Worm (Caenorhabditis elegans): ENCODE results near the gene T26A5.2.

The T26A5.2 gene

DNA sequence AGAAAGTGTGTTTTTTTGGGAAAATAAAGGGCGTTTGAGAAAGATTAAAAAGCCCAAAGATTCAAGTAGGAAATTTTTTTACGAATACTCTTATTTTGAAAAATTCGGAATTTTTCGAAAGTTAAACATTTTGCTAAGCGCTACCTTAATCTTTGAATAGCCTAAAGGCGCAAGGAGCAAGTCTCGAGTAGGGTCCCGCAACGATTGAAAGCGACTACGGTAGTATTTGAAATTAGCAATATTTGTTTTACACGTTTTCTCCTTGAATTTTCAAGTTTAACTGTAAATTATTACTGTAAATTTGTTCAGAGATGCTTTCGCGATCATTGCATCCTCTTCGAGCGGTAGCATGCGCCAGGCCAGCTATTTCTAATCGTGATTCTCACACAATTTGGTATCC lies 2.2 kb upstream of the T26A5.2 start, which contains the start of gene nduf-2.2:
Gene nduf-2.2 (plus strand): TSS at position 310 of the 400 bp plus-strand sequence.
- TF ChIP-seq dao-5 (tag; optimal IDR thresholded peaks at IDR 0.05), result no peak
- TF ChIP-seq W03F9.2 (tag; optimal IDR thresholded peaks at IDR 0.05), result no peak
- no peak for TF ChIP-seq him-1 (tag; optimal IDR thresholded peaks at IDR 0.05)

DNA sequence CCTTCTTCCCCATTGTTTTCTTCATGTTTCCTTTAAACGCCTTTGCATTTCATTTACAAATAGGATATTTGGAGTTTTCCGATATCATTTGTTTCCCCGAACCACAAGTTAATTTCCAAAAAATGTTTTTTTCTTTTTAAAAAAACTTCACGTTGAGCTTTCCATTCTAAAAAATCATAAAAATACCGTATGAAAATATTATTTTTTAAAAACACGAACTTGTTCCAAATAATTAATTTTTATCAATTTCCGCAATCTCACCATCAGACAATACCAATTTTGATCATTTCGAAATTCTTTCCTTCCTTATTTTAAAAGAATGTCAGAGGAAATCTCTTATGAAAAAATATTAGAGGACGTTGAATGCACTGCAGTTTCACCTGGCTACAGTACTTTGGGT lies 4.3 kb downstream of the T26A5.2 start, which contains the start of gene wht-6:
Gene wht-6 (plus strand): TSS at position 301 of the 400 bp plus-strand sequence.
- TF ChIP-seq dao-5 (tag; optimal IDR thresholded peaks at IDR 0.05) (no peak), him-1 (tag; optimal IDR thresholded peaks at IDR 0.05) (no peak), W03F9.2 (tag; optimal IDR thresholded peaks at IDR 0.05) (no peak)

DNA sequence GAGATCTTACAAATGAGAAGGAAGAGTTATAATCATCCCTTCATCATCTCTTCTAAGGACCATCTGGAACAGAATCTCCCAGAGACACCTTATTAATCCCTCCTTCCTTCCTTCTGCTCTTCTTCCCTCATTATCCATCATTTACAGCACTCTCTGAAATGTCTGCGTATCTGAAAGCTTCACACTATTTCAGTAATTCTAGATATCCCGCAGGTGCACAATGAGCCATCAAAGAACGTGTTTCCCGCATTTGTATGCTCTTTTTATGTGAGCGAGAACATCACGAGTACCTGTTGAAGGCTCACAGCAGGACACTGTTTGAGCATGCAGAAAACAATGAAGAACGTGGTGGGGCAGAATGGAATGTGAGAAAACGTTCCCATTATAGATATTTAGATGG lies 9.3 kb downstream of the T26A5.2 start:
- TF ChIP-seq dao-5 (tag; optimal IDR thresholded peaks at IDR 0.05), result no peak
- TF ChIP-seq W03F9.2 (tag; optimal IDR thresholded peaks at IDR 0.05), result no peak
- no peak for TF ChIP-seq him-1 (tag; optimal IDR thresholded peaks at IDR 0.05)

DNA sequence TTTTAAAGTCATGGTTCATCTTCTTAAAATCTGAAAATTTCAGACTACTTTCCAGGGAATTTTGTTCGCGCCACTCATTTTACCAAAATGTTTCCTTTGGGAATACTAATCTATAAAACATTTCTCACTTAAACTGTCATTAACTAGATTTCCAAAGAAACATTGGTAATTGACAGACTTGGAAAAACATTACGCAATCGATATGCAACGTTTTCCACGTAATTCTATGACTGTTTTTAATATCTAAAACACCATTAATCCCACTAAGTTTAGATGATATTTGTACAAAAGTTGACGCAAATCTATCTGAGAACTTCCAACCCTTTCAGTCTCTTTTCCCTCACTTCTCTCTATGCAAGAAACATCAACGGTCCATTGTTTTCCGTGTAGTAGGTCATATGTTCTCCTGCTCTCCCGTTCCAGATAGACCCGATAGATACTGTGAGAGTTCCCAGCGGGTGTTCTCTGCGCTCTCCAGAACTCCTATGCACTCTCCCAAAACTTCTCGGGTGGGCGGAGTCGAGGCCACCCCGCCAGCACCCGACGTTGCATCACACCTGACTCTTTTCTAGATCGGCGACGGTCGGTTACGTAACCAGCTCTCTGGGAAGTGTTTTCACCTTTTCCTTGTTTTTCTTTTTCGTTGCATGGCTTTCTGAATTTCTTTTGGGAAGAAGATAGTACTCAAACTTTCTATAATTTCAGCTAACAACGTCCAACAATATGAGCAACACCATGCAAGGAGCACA lies 11.3 kb downstream of the T26A5.2 start, which contains the start of gene zip-8:
Gene zip-8 (plus strand): TSS at position 700 of the 749 bp plus-strand sequence.
- no peak for TF ChIP-seq dao-5 (tag; optimal IDR thresholded peaks at IDR 0.05)
- no peak for TF ChIP-seq him-1 (tag; optimal IDR thresholded peaks at IDR 0.05)
- no peak for TF ChIP-seq W03F9.2 (tag; optimal IDR thresholded peaks at IDR 0.05)

ce11 chrIII:6479439-6479838 lies 12.3 kb downstream of the T26A5.2 start:
- no peak for TF ChIP-seq him-1 (tag; optimal IDR thresholded peaks at IDR 0.05)
- TF ChIP-seq dao-5 (tag; optimal IDR thresholded peaks at IDR 0.05), result no peak
- no peak for TF ChIP-seq W03F9.2 (tag; optimal IDR thresholded peaks at IDR 0.05)

DNA sequence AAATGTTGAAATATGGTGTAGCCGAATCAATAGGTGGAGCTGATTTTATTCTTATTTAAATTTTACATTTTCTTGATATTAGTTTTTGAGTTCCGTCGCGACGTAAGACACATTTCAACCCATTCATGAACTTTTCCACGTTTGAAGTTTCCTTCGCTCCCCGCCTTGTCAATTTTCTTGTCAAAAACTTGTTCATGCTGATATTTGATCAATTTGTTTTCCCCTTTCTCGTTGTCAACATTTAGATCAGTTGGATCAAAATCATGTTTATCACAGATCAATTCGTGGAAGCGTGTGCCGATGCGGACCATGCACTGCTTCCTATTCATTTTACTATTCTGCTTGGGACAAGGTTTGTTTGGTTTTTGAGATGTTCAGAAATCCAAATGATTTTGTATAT lies 15.8 kb downstream of the T26A5.2 start, which contains the start of gene chtb-2:
Gene chtb-2 (plus strand): TSS at position 301 of the 400 bp plus-strand sequence.
- TF ChIP-seq W03F9.2 (tag; optimal IDR thresholded peaks at IDR 0.05) (no peak), him-1 (tag; optimal IDR thresholded peaks at IDR 0.05) (no peak), dao-5 (tag; optimal IDR thresholded peaks at IDR 0.05) (no peak)

DNA sequence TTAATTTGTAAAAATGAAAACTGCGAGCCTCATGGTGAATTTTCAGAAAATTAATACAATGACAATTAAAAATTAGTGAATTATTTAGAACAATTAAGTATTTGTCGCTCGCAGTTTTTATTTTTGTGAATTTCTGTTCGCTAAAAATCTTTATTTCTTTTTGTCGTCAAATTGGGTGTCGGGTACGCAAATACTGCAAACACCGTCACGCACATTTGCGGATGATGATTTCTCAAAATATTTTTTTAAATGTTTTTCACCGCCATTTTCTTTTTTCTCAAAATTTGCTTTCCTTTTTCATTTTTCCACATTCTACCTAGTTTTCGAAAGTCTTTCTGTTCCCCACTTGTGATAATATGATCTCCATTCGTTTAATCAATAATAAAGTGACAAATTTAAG lies 21.8 kb downstream of the T26A5.2 start:
- TF ChIP-seq W03F9.2 (tag; optimal IDR thresholded peaks at IDR 0.05) (peak; percentile 64), dao-5 (tag; optimal IDR thresholded peaks at IDR 0.05) (no peak)

DNA sequence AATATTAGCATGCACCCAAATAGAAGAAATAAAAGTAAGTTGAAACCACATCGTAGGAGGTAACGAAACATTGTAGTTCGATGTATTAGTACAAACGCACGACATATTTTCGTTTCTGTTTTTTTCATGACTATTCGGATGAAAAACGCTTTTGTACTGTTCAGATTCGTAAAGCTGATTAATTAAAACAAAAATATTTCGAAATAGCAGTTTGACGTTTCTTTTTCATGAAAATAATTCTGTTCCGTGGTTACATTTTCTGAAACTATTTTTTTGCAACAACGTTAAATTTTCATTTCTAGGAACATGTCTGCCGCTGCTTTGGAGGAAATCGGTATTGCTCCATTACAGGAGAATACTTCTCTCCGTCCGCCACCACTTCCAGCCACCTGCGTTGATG lies 22.4 kb downstream of the T26A5.2 start, which contains the start of gene rpt-3:
Gene rpt-3 (plus strand): TSS at position 301 of the 400 bp plus-strand sequence.
- TF ChIP-seq W03F9.2 (tag; optimal IDR thresholded peaks at IDR 0.05) (no peak), dao-5 (tag; optimal IDR thresholded peaks at IDR 0.05) (no peak), him-1 (tag; optimal IDR thresholded peaks at IDR 0.05) (no peak)

DNA sequence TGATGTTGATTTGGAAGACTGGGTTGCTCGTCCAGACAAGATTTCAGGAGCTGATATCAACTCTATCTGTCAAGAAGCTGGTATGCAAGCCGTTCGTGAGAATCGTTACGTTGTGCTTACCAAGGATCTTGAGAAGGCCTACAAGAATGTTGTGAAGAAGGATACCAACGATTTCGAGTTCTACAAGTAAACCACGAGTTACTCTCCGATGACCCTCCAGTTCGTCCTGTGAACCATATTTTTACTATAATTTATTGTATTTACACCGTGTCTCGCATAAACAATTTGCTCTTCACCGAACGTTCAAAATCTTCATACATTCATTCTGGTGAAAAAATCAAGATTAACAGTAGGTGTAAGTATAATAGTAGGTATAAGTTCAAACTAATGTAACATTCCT lies 23.9 kb downstream of the T26A5.2 start:
- TF ChIP-seq him-1 (tag; optimal IDR thresholded peaks at IDR 0.05), result no peak
- no peak for TF ChIP-seq W03F9.2 (tag; optimal IDR thresholded peaks at IDR 0.05)
- no peak for TF ChIP-seq dao-5 (tag; optimal IDR thresholded peaks at IDR 0.05)

DNA sequence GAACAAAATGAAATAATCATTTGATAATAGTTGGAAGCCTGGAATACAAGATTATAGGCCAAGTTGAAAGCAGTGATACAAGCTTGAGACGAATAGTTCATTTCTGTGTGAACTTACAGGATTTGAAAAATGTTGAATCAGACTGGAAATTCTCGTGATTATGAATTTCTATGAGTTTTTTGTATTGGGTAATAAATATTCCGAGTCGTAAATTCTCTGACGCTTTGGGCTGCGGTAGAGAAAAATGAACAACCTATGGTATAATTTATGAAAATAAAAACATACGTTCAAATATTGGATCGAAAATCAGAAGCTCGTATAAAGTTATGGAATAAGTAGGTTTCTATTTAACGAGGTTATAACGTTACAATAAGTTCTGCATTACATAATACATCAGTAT lies 25.7 kb downstream of the T26A5.2 start, which contains the start of gene srb-11:
Gene srb-11 (minus strand): TSS at position 101 of the 400 bp plus-strand sequence.
- TF ChIP-seq dao-5 (tag; optimal IDR thresholded peaks at IDR 0.05) (no peak), W03F9.2 (tag; optimal IDR thresholded peaks at IDR 0.05) (no peak)

DNA sequence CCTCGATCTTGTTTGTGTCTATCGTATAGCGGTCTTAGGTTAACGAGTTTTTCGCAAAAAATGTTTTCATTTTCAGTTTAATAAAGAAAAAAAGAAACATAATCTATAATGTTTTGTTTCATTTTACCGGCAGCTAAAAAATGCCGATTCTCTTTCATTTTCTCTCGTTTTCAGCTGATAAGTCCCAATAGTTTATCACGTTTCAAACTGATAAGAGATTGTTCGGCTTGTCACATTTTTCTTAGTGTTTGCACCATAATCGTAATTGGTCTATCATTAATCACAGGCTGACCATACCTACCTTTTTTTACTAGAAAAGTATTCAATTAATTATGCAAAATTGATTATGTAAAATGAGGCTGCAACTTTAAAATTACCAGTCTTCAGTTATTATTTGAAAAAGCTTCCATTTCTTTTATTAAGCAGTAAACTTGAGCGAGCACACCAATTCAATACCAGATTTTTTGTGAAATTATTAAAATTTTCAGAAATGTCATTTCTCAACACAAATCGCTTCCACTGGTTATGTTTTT lies 28.2 kb downstream of the T26A5.2 start, which contains the start of gene F23F12.13:
Gene F23F12.13 (plus strand): TSS at position 483 of the 533 bp plus-strand sequence.
- no peak for TF ChIP-seq dao-5 (tag; optimal IDR thresholded peaks at IDR 0.05)
- no peak for TF ChIP-seq W03F9.2 (tag; optimal IDR thresholded peaks at IDR 0.05)
- TF ChIP-seq him-1 (tag; optimal IDR thresholded peaks at IDR 0.05), result no peak

DNA sequence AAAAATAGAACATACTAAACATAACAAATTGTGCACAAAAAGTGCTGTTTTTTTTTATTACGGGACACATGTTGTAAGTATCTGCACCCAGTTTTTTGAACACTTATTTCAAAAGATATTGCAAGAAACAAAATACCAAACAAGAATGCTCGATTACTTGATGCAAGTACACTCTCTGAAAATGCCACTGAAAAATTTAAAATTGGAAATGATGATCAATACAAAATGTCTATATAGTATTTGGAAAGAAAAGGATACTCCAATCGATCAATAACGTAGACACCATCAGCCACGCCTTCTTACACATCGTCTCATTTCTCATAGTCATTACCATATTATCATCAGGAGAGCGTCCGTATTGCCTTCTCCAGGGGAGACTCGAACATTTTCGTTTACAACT lies 31.1 kb downstream of the T26A5.2 start, which contains the start of gene sdz-15:
Gene sdz-15 (plus strand): TSS at position 301 of the 400 bp plus-strand sequence.
- TF ChIP-seq him-1 (tag; optimal IDR thresholded peaks at IDR 0.05) (no peak), dao-5 (tag; optimal IDR thresholded peaks at IDR 0.05) (no peak), W03F9.2 (tag; optimal IDR thresholded peaks at IDR 0.05) (no peak)

DNA sequence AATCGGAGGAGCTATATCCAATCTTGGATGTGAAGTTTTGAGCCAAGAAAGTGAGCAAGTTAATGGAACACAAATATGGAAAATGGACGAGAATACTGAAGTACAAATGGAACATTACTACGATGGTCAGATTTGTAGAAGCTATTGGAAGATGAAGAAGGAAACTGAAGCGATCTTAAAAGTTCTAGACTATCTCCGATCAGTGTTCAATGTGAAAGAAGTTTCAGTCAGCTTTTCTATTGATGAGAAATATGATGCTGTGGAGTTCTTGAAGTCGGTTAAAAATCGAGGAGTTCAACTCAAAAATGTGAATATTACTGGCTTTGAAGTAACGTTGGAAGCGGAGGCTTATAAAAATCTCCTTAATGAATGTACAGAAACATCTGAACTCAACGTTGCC lies 32.0 kb downstream of the T26A5.2 start:
- TF ChIP-seq W03F9.2 (tag; optimal IDR thresholded peaks at IDR 0.05), result no peak
- TF ChIP-seq him-1 (tag; optimal IDR thresholded peaks at IDR 0.05), result no peak

ce11 chrIII:6500032-6500564 lies 33.0 kb downstream of the T26A5.2 start, which contains the start of gene F23F12.3:
Gene F23F12.3, plus strand, starts transcription at chrIII:6500514.
- TF ChIP-seq dao-5 (tag; optimal IDR thresholded peaks at IDR 0.05) (no peak), him-1 (tag; optimal IDR thresholded peaks at IDR 0.05) (no peak), W03F9.2 (tag; optimal IDR thresholded peaks at IDR 0.05) (no peak)
